Fruit fly (Drosophila melanogaster) Kc167 (cell line): ENCODE measurements around the gene CG13893.

ENCODE experiments used
- Myc ChIP-seq: fragments of >200 bp; optimal IDR thresholded peaks from 2 replicates; lab custom pipeline; 2017; ENCODE audit warnings: missing external identifiers
- Sin3A ChIP-seq: fragments of >200 bp; optimal IDR thresholded peaks from 2 replicates; lab custom pipeline; 2018; ENCODE audit warnings: missing external identifiers
- h ChIP-seq: fragments of >200 bp; optimal IDR thresholded peaks from 3 replicates; lab custom pipeline; 2018; ENCODE audit warnings: missing external identifiers
- insv ChIP-seq: fragments of >200 bp; optimal IDR thresholded peaks from 3 replicates; lab custom pipeline; 2018; ENCODE audit warnings: missing external identifiers
- psq ChIP-seq: fragments of >200 bp; optimal IDR thresholded peaks from 2 replicates; lab custom pipeline; 2017; ENCODE audit warnings: missing external identifiers
- ttk ChIP-seq: sonication (Bioruptor generic); optimal IDR thresholded peaks from 2 replicates; lab custom pipeline; 2017; ENCODE audit warnings: missing external identifiers

The CG13893 gene

dm6 chr3L:614751-615424, 11.1 kb upstream of the CG13893 start:
- TF ChIP-seq ttk (lab: Kevin White, UChicago): no peak
- no peak for TF ChIP-seq Myc
- TF ChIP-seq Sin3A (lab: Kevin White, UChicago): no peak
- no peak for TF ChIP-seq h
- TF ChIP-seq insv (lab: Kevin White, UChicago): no peak
- TF ChIP-seq psq (lab: Kevin White, UChicago): no peak

- TF ChIP-seq Myc (no peak), Sin3A (lab: Kevin White, UChicago) (no peak), insv (lab: Kevin White, UChicago) (no peak), h (no peak), ttk (lab: Kevin White, UChicago) (no peak), psq (lab: Kevin White, UChicago) (no peak)
Measured at dm6 chr3L:613578-614300, 9.9 kb upstream of the CG13893 start.

- no peak for TF ChIP-seq Myc
- no peak for TF ChIP-seq insv (lab: Kevin White, UChicago)
- TF ChIP-seq h: no peak
- no peak for TF ChIP-seq psq (lab: Kevin White, UChicago)
- no peak for TF ChIP-seq Sin3A (lab: Kevin White, UChicago)
- no peak for TF ChIP-seq ttk (lab: Kevin White, UChicago)
Measured at dm6 chr3L:611639-612611, 8.1 kb upstream of the CG13893 start.

- no peak for TF ChIP-seq psq (lab: Kevin White, UChicago)
- no peak for TF ChIP-seq ttk (lab: Kevin White, UChicago)
- TF ChIP-seq h: no peak
- no peak for TF ChIP-seq Sin3A (lab: Kevin White, UChicago)
- no peak for TF ChIP-seq Myc
- no peak for TF ChIP-seq insv (lab: Kevin White, UChicago)
Measured at dm6 chr3L:610765-611164, 7.0 kb upstream of the CG13893 start.

- TF ChIP-seq Sin3A (lab: Kevin White, UChicago): no peak
- TF ChIP-seq Myc: no peak
- TF ChIP-seq psq (lab: Kevin White, UChicago): no peak
- TF ChIP-seq insv (lab: Kevin White, UChicago): no peak
- no peak for TF ChIP-seq h
- no peak for TF ChIP-seq ttk (lab: Kevin White, UChicago)
Measured at dm6 chr3L:609163-609562, 5.4 kb upstream of the CG13893 start.

- TF ChIP-seq Myc (no peak), h (no peak), Sin3A (lab: Kevin White, UChicago) (no peak), ttk (lab: Kevin White, UChicago) (no peak), psq (lab: Kevin White, UChicago) (no peak), insv (lab: Kevin White, UChicago) (no peak)
Measured at dm6 chr3L:608362-608761, 4.6 kb upstream of the CG13893 start.

dm6 chr3L:607551-608314, 3.9 kb upstream of the CG13893 start:
- TF ChIP-seq ttk (lab: Kevin White, UChicago): no peak
- TF ChIP-seq h: no peak
- no peak for TF ChIP-seq Sin3A (lab: Kevin White, UChicago)
- no peak for TF ChIP-seq insv (lab: Kevin White, UChicago)
- TF ChIP-seq psq (lab: Kevin White, UChicago): no peak
- TF ChIP-seq Myc: no peak

dm6 chr3L:606490-607327, 2.9 kb upstream of the CG13893 start, which contains the start of gene Reg-2:
TSS of gene Reg-2 (minus strand) at chr3L:606569.
- TF ChIP-seq ttk (lab: Kevin White, UChicago): no peak
- TF ChIP-seq psq (lab: Kevin White, UChicago): no peak
- TF ChIP-seq Sin3A (lab: Kevin White, UChicago): no peak
- TF ChIP-seq insv (lab: Kevin White, UChicago): no peak
- no peak for TF ChIP-seq Myc
- TF ChIP-seq h: no peak

- TF ChIP-seq psq (lab: Kevin White, UChicago) (no peak), Myc (no peak), ttk (lab: Kevin White, UChicago) (no peak), Sin3A (lab: Kevin White, UChicago) (no peak), h (no peak), insv (lab: Kevin White, UChicago) (no peak)
Measured at dm6 chr3L:604701-605100, 893 bp upstream of the CG13893 start.

dm6 chr3L:603188-603587, 620 bp downstream of the CG13893 start:
- TF ChIP-seq ttk (lab: Kevin White, UChicago) (no peak), insv (lab: Kevin White, UChicago) (no peak), h (no peak), Myc (no peak), psq (lab: Kevin White, UChicago) (no peak), Sin3A (lab: Kevin White, UChicago) (no peak)
